Fruit fly (Drosophila melanogaster) whole organism, embryonic: ENCODE results near the gene Tsp5D.

Experiments used
- BEAF-32 ChIP-seq: fragments of 200-800 bp; sonication (Bioruptor generic); optimal IDR thresholded peaks from 3 replicates; lab custom pipeline; 2017; ENCODE audit warnings: missing biosample characterization, missing genetic modification characterization, mild to moderate bottlenecking, moderate library complexity, missing genetic modification reagents
- BtbVII ChIP-seq: fragments of 200-800 bp; sonication (Bioruptor generic); optimal IDR thresholded peaks from 3 replicates; lab custom pipeline; 2017; ENCODE audit warnings: missing biosample characterization, mild to moderate bottlenecking, missing genetic modification characterization
- CG10366 ChIP-seq: fragments of 200-800 bp; sonication (Bioruptor generic); IDR thresholded peaks from 2 replicates; pipeline ENCODE4 v1.3.6; 2022; ENCODE audit warnings: missing biosample characterization, missing genetic modification characterization
- CG10654 ChIP-seq: fragments of 200-800 bp; sonication (Bioruptor generic); optimal IDR thresholded peaks from 2 replicates; lab custom pipeline; 2016; ENCODE audit warnings: missing biosample characterization, missing genetic modification characterization
- CG11398 ChIP-seq: fragments of 200-800 bp; sonication (Bioruptor generic); optimal IDR thresholded peaks from 2 replicates; lab custom pipeline; 2016; ENCODE audit warnings: missing biosample characterization, missing genetic modification characterization
- CG12391 ChIP-seq: fragments of 200-800 bp; sonication (Bioruptor generic); optimal IDR thresholded peaks from 3 replicates; lab custom pipeline; 2018; ENCODE audit warnings: missing biosample characterization, mild to moderate bottlenecking, missing genetic modification characterization, moderate library complexity
- CG12942 ChIP-seq: fragments of 200-800 bp; sonication (Bioruptor generic); optimal IDR thresholded peaks from 3 replicates; lab custom pipeline; 2016; ENCODE audit warnings: missing biosample characterization, missing genetic modification characterization
- CG13775 ChIP-seq: fragments of 200-800 bp; sonication (Bioruptor generic); optimal IDR thresholded peaks from 3 replicates; lab custom pipeline; 2017; ENCODE audit warnings: missing biosample characterization, mild to moderate bottlenecking, missing genetic modification characterization
- CG15073 ChIP-seq: fragments of 200-800 bp; sonication (Bioruptor generic); optimal IDR thresholded peaks from 2 replicates; lab custom pipeline; 2016; ENCODE audit warnings: missing biosample characterization, missing genetic modification characterization
- CG1603 ChIP-seq: fragments of 200-800 bp; sonication (Bioruptor generic); optimal IDR thresholded peaks from 2 replicates; lab custom pipeline; 2019; ENCODE audit warnings: missing biosample characterization, mild to moderate bottlenecking, missing genetic modification characterization, moderate library complexity
- CG16779 ChIP-seq: fragments of 200-800 bp; sonication (Bioruptor generic); IDR thresholded peaks from 2 replicates; pipeline ENCODE4 v1.3.6; 2022; ENCODE audit warnings: missing biosample characterization, missing genetic modification characterization
- CG30431 ChIP-seq: fragments of 200-800 bp; sonication (Bioruptor generic); optimal IDR thresholded peaks from 2 replicates; lab custom pipeline; 2017; ENCODE audit warnings: missing biosample characterization, missing genetic modification characterization
- CG6654 ChIP-seq: fragments of 200-800 bp; sonication (Bioruptor generic); optimal IDR thresholded peaks from 2 replicates; lab custom pipeline; 2017; ENCODE audit warnings: missing biosample characterization, mild to moderate bottlenecking, missing genetic modification characterization
- CG6683 ChIP-seq: fragments of 200-800 bp; sonication (Bioruptor generic); optimal IDR thresholded peaks from 2 replicates; lab custom pipeline; 2017; ENCODE audit warnings: missing biosample characterization, mild to moderate bottlenecking, missing genetic modification characterization, missing genetic modification reagents
- CG7987 ChIP-seq: fragments of 200-800 bp; sonication (Bioruptor generic); optimal IDR thresholded peaks from 2 replicates; lab custom pipeline; 2018; ENCODE audit warnings: missing biosample characterization, mild to moderate bottlenecking, missing genetic modification characterization, moderate library complexity
- D19B ChIP-seq: fragments of 200-800 bp; sonication (Bioruptor generic); optimal IDR thresholded peaks from 2 replicates; lab custom pipeline; 2017; ENCODE audit warnings: missing biosample characterization, mild to moderate bottlenecking, missing genetic modification characterization
- Fer1 ChIP-seq: fragments of 200-800 bp; sonication (Bioruptor generic); optimal IDR thresholded peaks from 2 replicates; lab custom pipeline; 2017; ENCODE audit warnings: missing biosample characterization, mild to moderate bottlenecking, missing genetic modification characterization
- HmgZ ChIP-seq: fragments of 200-800 bp; sonication (Bioruptor generic); optimal IDR thresholded peaks from 2 replicates; lab custom pipeline; 2018; ENCODE audit warnings: missing biosample characterization, mild to moderate bottlenecking, missing genetic modification characterization
- Hr78 ChIP-seq, 2 experiments: fragments of 200-800 bp in 1 of 2; fragments of >200 bp in 1 of 2; sonication (Bioruptor generic) in 1 of 2; optimal IDR thresholded peaks; 2 replicates each; lab custom pipeline; 2017 to 2019; ENCODE audit warnings: missing biosample characterization in 2 of 2, missing genetic modification characterization in 2 of 2, mild to moderate bottlenecking in 1 of 2, moderate library complexity in 1 of 2
- NC2α ChIP-seq: fragments of 200-800 bp; sonication (Bioruptor generic); optimal IDR thresholded peaks from 2 replicates; lab custom pipeline; 2016; ENCODE audit warnings: missing biosample characterization, missing genetic modification characterization
- NfI ChIP-seq: fragments of 200-800 bp; sonication (Bioruptor generic); optimal IDR thresholded peaks from 3 replicates; lab custom pipeline; 2018; ENCODE audit warnings: missing biosample characterization, mild to moderate bottlenecking, missing genetic modification characterization, moderate library complexity
- Opbp ChIP-seq: fragments of 200-800 bp; sonication (Bioruptor generic); IDR thresholded peaks from 3 replicates; pipeline ENCODE4 v1.3.6; 2022; ENCODE audit warnings: missing biosample characterization, missing genetic modification characterization; ENCODE audit not compliant: partially characterized antibody
- Pdp1 ChIP-seq, 2 experiments: fragments of 200-800 bp; sonication (Bioruptor generic); optimal IDR thresholded peaks; 3 replicates each; lab custom pipeline; 2016; ENCODE audit warnings: missing biosample characterization in 2 of 2, missing genetic modification characterization in 2 of 2, mild to moderate bottlenecking in 1 of 2, moderate library complexity in 1 of 2
- Ravus ChIP-seq: fragments of 200-800 bp; sonication (Bioruptor generic); IDR thresholded peaks from 2 replicates; pipeline ENCODE4 v1.3.6; 2022; ENCODE audit warnings: missing biosample characterization, missing genetic modification characterization
- Sin3A ChIP-seq: fragments of >200 bp; optimal IDR thresholded peaks from 2 replicates; lab custom pipeline; 2018
- Usf ChIP-seq: fragments of 200-800 bp; sonication (Bioruptor generic); optimal IDR thresholded peaks from 2 replicates; lab custom pipeline; 2017; ENCODE audit warnings: missing genotype, missing biosample characterization, missing genetic modification characterization
- az2 ChIP-seq: fragments of 200-800 bp; sonication (Bioruptor generic); optimal IDR thresholded peaks from 3 replicates; lab custom pipeline; 2016; ENCODE audit warnings: missing biosample characterization, missing genetic modification characterization
- bsh ChIP-seq, 2 experiments: fragments of 200-800 bp; sonication (Bioruptor generic); optimal IDR thresholded peaks; 2 replicates each; lab custom pipeline; 2017 to 2018; ENCODE audit warnings: mild to moderate bottlenecking in 2 of 2, missing biosample characterization in 2 of 2, missing genetic modification characterization in 2 of 2, moderate library complexity in 1 of 2
- chif ChIP-seq, 2 experiments: fragments of 200-800 bp; sonication (Bioruptor generic); optimal IDR thresholded peaks; 3 replicates each; lab custom pipeline; 2016; ENCODE audit warnings: missing biosample characterization in 2 of 2, missing genetic modification characterization in 2 of 2
- dm ChIP-seq: fragments of 200-800 bp; sonication (Bioruptor generic); optimal IDR thresholded peaks from 3 replicates; lab custom pipeline; 2016; ENCODE audit warnings: missing biosample characterization, missing genetic modification characterization
- esg ChIP-seq: fragments of 200-800 bp; sonication (Bioruptor generic); conservative IDR thresholded peaks from 2 replicates; pipeline ENCODE4 v1.3.6; 2022; ENCODE audit warnings: missing biosample characterization, missing genetic modification characterization
- fd3F ChIP-seq: fragments of 200-800 bp; sonication (Bioruptor generic); optimal IDR thresholded peaks from 2 replicates; lab custom pipeline; 2018; ENCODE audit warnings: missing biosample characterization, mild to moderate bottlenecking, missing genetic modification characterization, moderate library complexity
- gem ChIP-seq: fragments of 200-800 bp; sonication (Bioruptor generic); optimal IDR thresholded peaks from 2 replicates; lab custom pipeline; 2019; ENCODE audit warnings: missing biosample characterization, mild to moderate bottlenecking, missing genetic modification characterization, moderate library complexity
- inv ChIP-seq: fragments of 200-800 bp; sonication (Bioruptor generic); IDR thresholded peaks from 2 replicates; pipeline ENCODE4 v1.3.6; 2022; ENCODE audit warnings: missing biosample characterization, missing genetic modification characterization; ENCODE audit not compliant: partially characterized antibody
- lab ChIP-seq: fragments of 200-800 bp; sonication (Bioruptor generic); optimal IDR thresholded peaks from 3 replicates; lab custom pipeline; 2017; ENCODE audit warnings: missing biosample characterization, missing genetic modification characterization, mild to moderate bottlenecking, moderate library complexity, missing genetic modification reagents
- nerfin-1 ChIP-seq: fragments of 200-800 bp; sonication (Bioruptor generic); optimal IDR thresholded peaks from 3 replicates; lab custom pipeline; 2019; ENCODE audit warnings: missing biosample characterization, mild to moderate bottlenecking, missing genetic modification characterization, moderate library complexity
- pan ChIP-seq, 4 experiments: fragments of >200 bp in 3 of 4; fragments of 200-800 bp in 1 of 4; sonication (Bioruptor generic) in 1 of 4; optimal IDR thresholded peaks in 3 of 4; IDR thresholded peaks in 1 of 4; 2 replicates each; pipeline versions ENCODE4 v1.3.6 to Lab custom; 2017 to 2022; ENCODE audit warnings: missing biosample characterization in 2 of 4, missing genetic modification characterization in 2 of 4, mixed read lengths in 1 of 4
- prd ChIP-seq, 3 experiments: fragments of >200 bp in 2 of 3; fragments of 200-800 bp in 1 of 3; sonication (Bioruptor generic) in 1 of 3; optimal IDR thresholded peaks in 2 of 3; IDR thresholded peaks in 1 of 3; 2 replicates in 2 of 3; 3 replicates in 1 of 3; pipeline versions ENCODE4 v1.3.6 to Lab custom; 2017 to 2022; ENCODE audit warnings: missing biosample characterization in 1 of 3, missing genetic modification characterization in 1 of 3
- rib ChIP-seq: fragments of 200-800 bp; sonication (Bioruptor generic); IDR thresholded peaks from 2 replicates; pipeline ENCODE4 v1.3.6; 2022; ENCODE audit warnings: missing biosample characterization, missing genetic modification characterization
- sr ChIP-seq: fragments of 200-800 bp; sonication (Bioruptor generic); IDR thresholded peaks from 3 replicates; pipeline ENCODE4 v1.3.6; 2022; ENCODE audit warnings: missing biosample characterization, missing genetic modification characterization
- tap ChIP-seq: fragments of 200-800 bp; optimal IDR thresholded peaks from 3 replicates; lab custom pipeline; 2019; ENCODE audit warnings: missing biosample characterization, mild to moderate bottlenecking, missing genetic modification characterization, moderate library complexity
- tgo ChIP-seq: fragments of 200-800 bp; sonication (Bioruptor generic); IDR thresholded peaks from 3 replicates; pipeline ENCODE4 v1.3.6; 2022; ENCODE audit warnings: missing biosample characterization, missing genetic modification characterization
- tll ChIP-seq, 2 experiments: fragments of 200-800 bp in 1 of 2; fragments of >200 bp in 1 of 2; sonication (Bioruptor generic) in 1 of 2; optimal IDR thresholded peaks; 2 replicates each; lab custom pipeline; 2017 to 2019; ENCODE audit warnings: missing biosample characterization in 2 of 2, missing genetic modification characterization in 2 of 2, mild to moderate bottlenecking in 1 of 2, moderate library complexity in 1 of 2
- tna ChIP-seq: fragments of 200-800 bp; sonication (Bioruptor generic); IDR thresholded peaks from 2 replicates; pipeline ENCODE4 v1.3.6; 2022; ENCODE audit warnings: missing biosample characterization, missing genetic modification characterization; ENCODE audit not compliant: partially characterized antibody
- usp ChIP-seq: fragments of >200 bp; optimal IDR thresholded peaks from 2 replicates; lab custom pipeline; 2017; ENCODE audit warnings: missing biosample characterization, missing genetic modification characterization
- vfl ChIP-seq: fragments of 200-800 bp; sonication (Bioruptor generic); optimal IDR thresholded peaks from 2 replicates; lab custom pipeline; 2016; ENCODE audit warnings: missing biosample characterization, missing genetic modification characterization
- wor ChIP-seq: fragments of 200-800 bp; sonication (Bioruptor generic); IDR thresholded peaks from 2 replicates; pipeline ENCODE4 v1.3.6; 2022; ENCODE audit warnings: missing biosample characterization, missing genetic modification characterization
- z ChIP-seq: fragments of 200-800 bp; sonication (Bioruptor generic); IDR thresholded peaks from 3 replicates; pipeline ENCODE4 v1.3.6; 2022; ENCODE audit warnings: missing biosample characterization, missing genetic modification characterization

Gene Tsp5D

dm6 chrX:6059135-6059824, 15.4 kb downstream of the Tsp5D start (continued):
- TF ChIP-seq NC2α (GFP tag; lab: Kevin White, UChicago) (no peak), tap (tag; lab: Kevin White, UChicago) (no peak), prd (optimal IDR thresholded peaks at IDR 0.05; lab: Kevin White, UChicago) (no peak), prd (GFP tag; IDR thresholded peaks at IDR 0.05; lab: Robert Waterston, UW) (peak; percentile 64; the same call in 2 of the 3 replicates), CG10366 (GFP tag; lab: Robert Waterston, UW) (peak; percentile 46), inv (GFP tag; lab: Robert Waterston, UW) (no peak), BEAF-32 (GFP tag; lab: Kevin White, UChicago) (no peak), Ravus (GFP tag; lab: Robert Waterston, UW) (no peak), tna (GFP tag; lab: Robert Waterston, UW) (no peak), Usf (GFP tag; lab: Kevin White, UChicago) (no peak), NfI (GFP tag; lab: Kevin White, UChicago) (no peak), z (no peak), Pdp1 (GFP tag; optimal IDR thresholded peaks at IDR 0.05; lab: Kevin White, UChicago) (peak in 1 of 2 experiments; percentile 6), CG6683 (GFP tag; lab: Kevin White, UChicago) (no peak), gem (tag; lab: Kevin White, UChicago) (peak; percentile 42), CG30431 (GFP tag; lab: Kevin White, UChicago) (no peak), dm (GFP tag; lab: Kevin White, UChicago) (no peak), CG12391 (tag; lab: Kevin White, UChicago) (peak; percentile 18), vfl (GFP tag; lab: Kevin White, UChicago) (no peak), Sin3A (no peak), tll (GFP tag; optimal IDR thresholded peaks at IDR 0.05; lab: Kevin White, UChicago) (no peak), usp (GFP tag; lab: Kevin White, UChicago) (no peak), pan (optimal IDR thresholded peaks at IDR 0.05; lab: Kevin White, UChicago) (no peak), pan (GFP tag; optimal IDR thresholded peaks at IDR 0.05 in 1 of 2, IDR thresholded peaks at IDR 0.05 in 1 of 2) (peak in 1 of 2 experiments; percentile 43), BtbVII (no peak), D19B (GFP tag; lab: Kevin White, UChicago) (no peak), CG16779 (no peak), Hr78 (GFP tag; optimal IDR thresholded peaks at IDR 0.05; lab: Kevin White, UChicago) (no peak), CG12942 (no peak), CG1603 (no peak), esg (GFP tag; lab: Robert Waterston, UW) (0 out of 2 replicates have a peak, but pooled peaks have one; percentile 11), tgo (0 out of 3 replicates have a peak, but pooled peaks have one; percentile 16), CG11398 (GFP tag; lab: Kevin White, UChicago) (no peak), bsh (GFP tag; optimal IDR thresholded peaks at IDR 0.05; lab: Kevin White, UChicago) (peak in 1 of 2 experiments; percentile 48), wor (GFP tag; lab: Robert Waterston, UW) (no peak), chif (GFP tag; optimal IDR thresholded peaks at IDR 0.05; lab: Kevin White, UChicago) (peak in 1 of 2 experiments; percentile 2), CG7987 (GFP tag; lab: Kevin White, UChicago) (no peak), rib (GFP tag; lab: Robert Waterston, UW) (no peak), CG6654 (no peak), fd3F (GFP tag; lab: Kevin White, UChicago) (no peak), sr (GFP tag; lab: Robert Waterston, UW) (no peak), nerfin-1 (tag; lab: Kevin White, UChicago) (no peak), az2 (peak; percentile 34), CG10654 (GFP tag; lab: Kevin White, UChicago) (no peak), Fer1 (no peak), lab (GFP tag; lab: Kevin White, UChicago) (peak; percentile 1), CG15073 (GFP tag; lab: Kevin White, UChicago) (no peak), Opbp (GFP tag; lab: Robert Waterston, UW) (no peak), CG13775 (GFP tag; lab: Kevin White, UChicago) (no peak), HmgZ (tag; lab: Kevin White, UChicago) (no peak)
